Fruit fly (Drosophila melanogaster) whole organism, prepupa: ENCODE results near the gene CG2202.
A peak's percentile ranks its signal among the peaks of the same experiment; 100 is the strongest.

Source experiments
- Blimp-1 ChIP-seq: fragments of 200-800 bp; sonication (Bioruptor generic); optimal IDR thresholded peaks from 3 replicates; lab custom pipeline; 2017; ENCODE audit warnings: missing biosample characterization, missing genetic modification characterization, mild to moderate bottlenecking, moderate library complexity, missing genetic modification reagents
- CG10631 ChIP-seq: fragments of 200-800 bp; sonication (Bioruptor generic); optimal IDR thresholded peaks from 2 replicates; lab custom pipeline; 2016; ENCODE audit warnings: missing biosample characterization, missing genetic modification characterization
- CG10669 ChIP-seq: fragments of 200-800 bp; sonication (Bioruptor generic); optimal IDR thresholded peaks from 3 replicates; lab custom pipeline; 2018; ENCODE audit warnings: missing biosample characterization, mild to moderate bottlenecking, missing genetic modification characterization, moderate library complexity
- CG11762 ChIP-seq: fragments of 200-800 bp; sonication (Bioruptor generic); optimal IDR thresholded peaks from 3 replicates; lab custom pipeline; 2016; ENCODE audit warnings: missing biosample characterization, missing genetic modification characterization; ENCODE audit not compliant: insufficient read depth
- CG11902 ChIP-seq: fragments of 200-800 bp; sonication (Bioruptor generic); optimal IDR thresholded peaks from 3 replicates; lab custom pipeline; 2016; ENCODE audit warnings: missing biosample characterization, missing genetic modification characterization
- CG15336 ChIP-seq: fragments of 200-800 bp; sonication (Bioruptor generic); IDR thresholded peaks from 2 replicates; pipeline ENCODE4 v1.3.6; 2022; ENCODE audit warnings: missing biosample characterization, missing genetic modification characterization
- CG1621 ChIP-seq: fragments of 200-800 bp; sonication (Bioruptor generic); optimal IDR thresholded peaks from 3 replicates; lab custom pipeline; 2018; ENCODE audit warnings: missing biosample characterization, mild to moderate bottlenecking, missing genetic modification characterization
- CG16779 ChIP-seq: fragments of 200-800 bp; sonication (Bioruptor generic); optimal IDR thresholded peaks from 3 replicates; lab custom pipeline; 2017; ENCODE audit warnings: missing biosample characterization, mild to moderate bottlenecking, missing genetic modification characterization
- CG3032 ChIP-seq: fragments of 200-800 bp; optimal IDR thresholded peaks from 2 replicates; lab custom pipeline; 2019; ENCODE audit warnings: missing biosample characterization, mild to moderate bottlenecking, missing genetic modification characterization, moderate library complexity
- CG31627 ChIP-seq: fragments of 200-800 bp; sonication (Bioruptor generic); optimal IDR thresholded peaks from 3 replicates; lab custom pipeline; 2016; ENCODE audit warnings: missing biosample characterization, missing genetic modification characterization
- CG32006 ChIP-seq: fragments of 200-800 bp; sonication (Bioruptor generic); optimal IDR thresholded peaks from 3 replicates; lab custom pipeline; 2017; ENCODE audit warnings: missing biosample characterization, mild to moderate bottlenecking, missing genetic modification characterization
- CG34406 ChIP-seq: fragments of 200-800 bp; sonication (Bioruptor generic); optimal IDR thresholded peaks from 3 replicates; lab custom pipeline; 2016; ENCODE audit warnings: missing biosample characterization, missing genetic modification characterization
- CG4318 ChIP-seq: fragments of 200-800 bp; sonication (Bioruptor generic); optimal IDR thresholded peaks from 3 replicates; lab custom pipeline; 2017; ENCODE audit warnings: missing biosample characterization, mild to moderate bottlenecking, missing genetic modification characterization
- CG6163 ChIP-seq: fragments of 200-800 bp; sonication (Bioruptor generic); IDR thresholded peaks from 3 replicates; pipeline ENCODE4 v1.3.6; 2022; ENCODE audit warnings: missing biosample characterization, missing genetic modification characterization
- CG6276 ChIP-seq: fragments of 200-800 bp; sonication (Bioruptor generic); optimal IDR thresholded peaks from 2 replicates; lab custom pipeline; 2017; ENCODE audit warnings: missing biosample characterization, mild to moderate bottlenecking, missing genetic modification characterization
- CG6854 ChIP-seq: fragments of 200-800 bp; sonication (Bioruptor generic); optimal IDR thresholded peaks from 2 replicates; lab custom pipeline; 2017; ENCODE audit warnings: missing biosample characterization, mild to moderate bottlenecking, missing genetic modification characterization
- CG8119 ChIP-seq: fragments of 200-800 bp; sonication (Bioruptor generic); IDR thresholded peaks from 3 replicates; pipeline ENCODE4 v1.3.6; 2022; ENCODE audit warnings: missing biosample characterization, missing genetic modification characterization
- CG8319 ChIP-seq: fragments of 200-800 bp; sonication (Bioruptor generic); optimal IDR thresholded peaks from 3 replicates; lab custom pipeline; 2016; ENCODE audit warnings: missing biosample characterization, missing genetic modification characterization
- Eip75B ChIP-seq: fragments of 200-800 bp; sonication (Bioruptor generic); optimal IDR thresholded peaks from 3 replicates; lab custom pipeline; 2016; ENCODE audit warnings: missing biosample characterization, missing genetic modification characterization
- Eip78C ChIP-seq: fragments of 200-800 bp; sonication (Bioruptor generic); peaks from one replicate; lab custom pipeline; 2016; ENCODE audit warnings: missing biosample characterization, missing genetic modification characterization
- Eip93F ChIP-seq: fragments of 200-800 bp; sonication (Bioruptor generic); optimal IDR thresholded peaks from 2 replicates; lab custom pipeline; 2016; ENCODE audit warnings: missing biosample characterization, mild to moderate bottlenecking, missing genetic modification characterization
- Ets96B ChIP-seq: fragments of 200-800 bp; optimal IDR thresholded peaks from 2 replicates; lab custom pipeline; 2019; ENCODE audit warnings: missing biosample characterization, mild to moderate bottlenecking, missing genetic modification characterization, moderate library complexity
- Hr39 ChIP-seq: fragments of 200-800 bp; sonication (Bioruptor generic); optimal IDR thresholded peaks from 2 replicates; lab custom pipeline; 2016; ENCODE audit warnings: missing biosample characterization, missing genetic modification characterization
- Hr4 ChIP-seq: fragments of 200-800 bp; sonication (Bioruptor generic); optimal IDR thresholded peaks from 3 replicates; lab custom pipeline; 2016; ENCODE audit warnings: missing biosample characterization, missing genetic modification characterization
- Lpt ChIP-seq: fragments of 200-800 bp; sonication (Bioruptor generic); optimal IDR thresholded peaks from 3 replicates; lab custom pipeline; 2016; ENCODE audit warnings: missing biosample characterization, missing genetic modification characterization
- Met ChIP-seq: fragments of 200-800 bp; sonication (Bioruptor generic); optimal IDR thresholded peaks from 3 replicates; lab custom pipeline; 2016; ENCODE audit warnings: missing biosample characterization, missing genetic modification characterization
- OdsH ChIP-seq: fragments of 200-800 bp; sonication (Bioruptor generic); optimal IDR thresholded peaks from 3 replicates; lab custom pipeline; 2016; ENCODE audit warnings: missing biosample characterization, missing genetic modification characterization
- Smox ChIP-seq: fragments of 200-800 bp; sonication (Bioruptor generic); optimal IDR thresholded peaks from 3 replicates; lab custom pipeline; 2016; ENCODE audit warnings: missing biosample characterization, missing genetic modification characterization
- Sox14 ChIP-seq: fragments of 200-800 bp; sonication (Bioruptor generic); optimal IDR thresholded peaks from 3 replicates; lab custom pipeline; 2016; ENCODE audit warnings: missing biosample characterization, missing genetic modification characterization
- Sox15 ChIP-seq: fragments of 200-800 bp; sonication (Bioruptor generic); optimal IDR thresholded peaks from 3 replicates; lab custom pipeline; 2016; ENCODE audit warnings: missing biosample characterization, missing genetic modification characterization
- achi ChIP-seq: fragments of 200-800 bp; sonication (Bioruptor generic); optimal IDR thresholded peaks from 3 replicates; lab custom pipeline; 2016; ENCODE audit warnings: missing biosample characterization, missing genetic modification characterization
- acj6 ChIP-seq: fragments of 200-800 bp; sonication (Bioruptor generic); optimal IDR thresholded peaks from 3 replicates; lab custom pipeline; 2016; ENCODE audit warnings: missing biosample characterization, missing genetic modification characterization
- dac ChIP-seq: fragments of 200-800 bp; sonication (Bioruptor generic); optimal IDR thresholded peaks from 2 replicates; lab custom pipeline; 2017; ENCODE audit warnings: missing biosample characterization, mild to moderate bottlenecking, missing genetic modification characterization
- dsx ChIP-seq: fragments of 200-800 bp; optimal IDR thresholded peaks from 3 replicates; lab custom pipeline; 2019; ENCODE audit warnings: missing biosample characterization, mild to moderate bottlenecking, missing genetic modification characterization, moderate library complexity; ENCODE audit not compliant: poor library complexity, severe bottlenecking
- eg ChIP-seq: fragments of 200-800 bp; sonication (Bioruptor generic); IDR thresholded peaks from 3 replicates; pipeline ENCODE4 v1.3.6; 2022; ENCODE audit warnings: missing biosample characterization, missing genetic modification characterization
- esn ChIP-seq: fragments of 200-800 bp; sonication (Bioruptor generic); optimal IDR thresholded peaks from 2 replicates; lab custom pipeline; 2016; ENCODE audit warnings: missing biosample characterization, mild to moderate bottlenecking, missing genetic modification characterization, moderate library complexity
- fd59A ChIP-seq: fragments of 200-800 bp; sonication (Bioruptor generic); optimal IDR thresholded peaks from 2 replicates; lab custom pipeline; 2017; ENCODE audit warnings: missing biosample characterization, mild to moderate bottlenecking, missing genetic modification characterization, missing genetic modification reagents
- fd85E ChIP-seq: fragments of 200-800 bp; sonication (Bioruptor generic); optimal IDR thresholded peaks from 3 replicates; lab custom pipeline; 2016; ENCODE audit warnings: missing biosample characterization, missing genetic modification characterization
- fkh ChIP-seq: fragments of 200-800 bp; sonication (Bioruptor generic); optimal IDR thresholded peaks from 3 replicates; lab custom pipeline; 2017; ENCODE audit warnings: missing biosample characterization, mild to moderate bottlenecking, missing genetic modification characterization, moderate library complexity
- net ChIP-seq: fragments of 200-800 bp; sonication (Bioruptor generic); optimal IDR thresholded peaks from 3 replicates; lab custom pipeline; 2016; ENCODE audit warnings: missing biosample characterization, missing genetic modification characterization
- spab ChIP-seq: fragments of 200-800 bp; sonication (Bioruptor generic); optimal IDR thresholded peaks from 2 replicates; lab custom pipeline; 2017; ENCODE audit warnings: missing biosample characterization, mild to moderate bottlenecking, missing genetic modification characterization, missing genetic modification reagents
- ss ChIP-seq, 2 experiments: fragments of 200-800 bp; sonication (Bioruptor generic); optimal IDR thresholded peaks; 2 replicates in 1 of 2; 3 replicates in 1 of 2; lab custom pipeline; 2017 to 2018; ENCODE audit warnings: mild to moderate bottlenecking in 2 of 2, missing biosample characterization in 2 of 2, missing genetic modification characterization in 2 of 2, moderate library complexity in 1 of 2
- svp ChIP-seq: fragments of 200-800 bp; sonication (Bioruptor generic); peaks from one replicate; lab custom pipeline; 2016; ENCODE audit warnings: missing biosample characterization, missing genetic modification characterization
- topi ChIP-seq: fragments of 200-800 bp; sonication (Bioruptor generic); optimal IDR thresholded peaks from 3 replicates; lab custom pipeline; 2016; ENCODE audit warnings: missing biosample characterization, missing genetic modification characterization
- vri ChIP-seq: fragments of 200-800 bp; sonication (Bioruptor generic); optimal IDR thresholded peaks from 3 replicates; lab custom pipeline; 2016; ENCODE audit warnings: missing biosample characterization, mild to moderate bottlenecking, missing genetic modification characterization

The CG2202 gene

dm6 chrX:10806718-10807412 is 41.7 kb upstream of the CG2202 start (continued):
- TF ChIP-seq ss (GFP tag; optimal IDR thresholded peaks at IDR 0.05; lab: Kevin White, UChicago) (peak in 1 of 2 experiments; percentile 37), Eip78C (GFP tag; lab: Kevin White, UChicago) (peak; percentile 29), acj6 (GFP tag; lab: Kevin White, UChicago) (no peak), dsx (GFP tag; lab: Kevin White, UChicago) (peak; percentile 25), CG10631 (no peak), Lpt (GFP tag; lab: Kevin White, UChicago) (no peak), CG32006 (no peak), CG11902 (no peak), Hr39 (GFP tag; lab: Kevin White, UChicago) (no peak), Ets96B (no peak), Sox14 (GFP tag; lab: Kevin White, UChicago) (no peak), topi (GFP tag; lab: Kevin White, UChicago) (no peak), CG10669 (GFP tag; lab: Kevin White, UChicago) (no peak), fd59A (GFP tag; lab: Kevin White, UChicago) (no peak), dac (no peak)

DNA sequence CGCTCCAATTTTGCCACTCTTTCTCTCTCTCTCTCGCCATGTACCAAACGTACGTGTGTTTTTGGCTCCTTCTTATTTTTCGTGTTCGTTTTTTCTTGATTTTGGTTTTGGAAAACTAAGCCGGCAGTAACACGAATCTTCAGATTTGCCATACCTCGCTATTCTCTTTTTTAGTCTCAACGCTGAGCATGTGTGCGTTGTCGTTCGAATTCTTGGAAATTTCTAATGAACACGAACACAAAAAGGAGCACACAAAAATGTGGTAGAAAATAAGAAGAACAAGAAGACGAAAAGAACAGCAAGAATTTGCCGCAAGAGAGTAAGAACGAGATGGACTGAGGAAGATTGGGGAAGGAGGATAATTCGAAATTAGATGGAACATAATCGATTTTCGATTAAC is 39.9 kb upstream of the CG2202 start:
- TF ChIP-seq achi (GFP tag; lab: Kevin White, UChicago): no peak
- TF ChIP-seq Sox14 (GFP tag; lab: Kevin White, UChicago): no peak
- TF ChIP-seq Eip78C (GFP tag; lab: Kevin White, UChicago): no peak
- TF ChIP-seq CG16779: no peak
- no peak for TF ChIP-seq Hr4 (GFP tag; lab: Kevin White, UChicago)
- TF ChIP-seq fkh (GFP tag; lab: Kevin White, UChicago): no peak
- TF ChIP-seq CG32006: no peak
- TF ChIP-seq fd85E (GFP tag; lab: Kevin White, UChicago): no peak
- TF ChIP-seq Eip93F (GFP tag; lab: Kevin White, UChicago): no peak
- TF ChIP-seq CG11762: no peak
- TF ChIP-seq Met (GFP tag; lab: Kevin White, UChicago): no peak
- no peak for TF ChIP-seq CG6854
- TF ChIP-seq CG34406 (GFP tag; lab: Kevin White, UChicago): no peak
- TF ChIP-seq CG6276 (GFP tag; lab: Kevin White, UChicago): no peak
- TF ChIP-seq eg (GFP tag; lab: Robert Waterston, UW): no peak

DNA sequence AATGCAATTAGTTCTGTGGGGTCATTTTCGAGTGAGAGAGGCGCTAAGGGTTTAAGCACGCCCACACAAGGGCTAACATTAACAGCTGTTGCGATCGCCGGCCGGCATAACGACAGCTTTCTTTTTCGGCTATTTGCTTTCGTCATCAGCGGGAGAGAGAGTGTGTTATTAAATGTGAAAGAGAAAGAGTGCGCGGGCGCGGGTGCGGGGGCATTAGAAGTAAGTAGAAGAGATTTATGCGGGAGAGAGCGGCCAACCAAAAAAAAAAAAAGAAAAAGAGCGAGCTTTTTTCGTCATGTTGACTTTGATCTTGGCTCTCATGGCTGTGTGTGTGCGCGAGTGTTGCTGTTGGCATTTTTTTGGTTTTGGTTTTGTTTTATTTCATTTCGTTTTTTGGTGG is 34.4 kb upstream of the CG2202 start:
- TF ChIP-seq CG8319 (GFP tag; lab: Kevin White, UChicago): no peak
- peak; percentile 71 for TF ChIP-seq eg (GFP tag; lab: Robert Waterston, UW)
- no peak for TF ChIP-seq spab (GFP tag; lab: Kevin White, UChicago)
- TF ChIP-seq CG6163 (GFP tag; lab: Robert Waterston, UW): peak; percentile 69
- no peak for TF ChIP-seq vri
- no peak for TF ChIP-seq esn (GFP tag; lab: Kevin White, UChicago)
- no peak for TF ChIP-seq Eip75B (GFP tag; lab: Kevin White, UChicago)
- TF ChIP-seq CG11902: no peak
- TF ChIP-seq Sox14 (GFP tag; lab: Kevin White, UChicago): no peak
- TF ChIP-seq CG8119 (GFP tag; lab: Robert Waterston, UW): peak; percentile 61
- TF ChIP-seq dac: peak; percentile 8
- TF ChIP-seq CG1621: no peak
- no peak for TF ChIP-seq Hr4 (GFP tag; lab: Kevin White, UChicago)
- TF ChIP-seq acj6 (GFP tag; lab: Kevin White, UChicago): no peak
- TF ChIP-seq Eip78C (GFP tag; lab: Kevin White, UChicago): peak; percentile 41
- TF ChIP-seq svp (GFP tag; lab: Kevin White, UChicago): no peak
- TF ChIP-seq CG6276 (GFP tag; lab: Kevin White, UChicago): peak; percentile 66
- no peak for TF ChIP-seq Sox15 (GFP tag; lab: Kevin White, UChicago)
- peak; percentile 1 for TF ChIP-seq Blimp-1
- no peak for TF ChIP-seq CG31627
- no peak for TF ChIP-seq fd85E (GFP tag; lab: Kevin White, UChicago)
- no peak for TF ChIP-seq CG11762
- TF ChIP-seq CG10631: no peak
- no peak for TF ChIP-seq CG10669 (GFP tag; lab: Kevin White, UChicago)
- peak; percentile 71 for TF ChIP-seq fkh (GFP tag; lab: Kevin White, UChicago)
- no peak for TF ChIP-seq net
- no peak for TF ChIP-seq CG16779
- TF ChIP-seq Smox: no peak
- no peak for TF ChIP-seq OdsH (GFP tag; lab: Kevin White, UChicago)
- peak; percentile 53; the same call in 1 of the 2 replicates for TF ChIP-seq CG15336 (GFP tag; lab: Robert Waterston, UW)
- no peak for TF ChIP-seq topi (GFP tag; lab: Kevin White, UChicago)
- no peak for TF ChIP-seq CG3032 (tag; lab: Kevin White, UChicago)
- TF ChIP-seq fd59A (GFP tag; lab: Kevin White, UChicago): no peak
- no peak for TF ChIP-seq Met (GFP tag; lab: Kevin White, UChicago)
- no peak for TF ChIP-seq CG4318 (GFP tag; lab: Kevin White, UChicago)
